Fruit fly (Drosophila melanogaster): ENCODE measurements around the gene CheA75a.

- no peak for TF ChIP-seq Myc (optimal IDR thresholded peaks at IDR 0.05)
- no peak for TF ChIP-seq h (optimal IDR thresholded peaks at IDR 0.05)
- TF ChIP-seq insv (optimal IDR thresholded peaks at IDR 0.05) = no peak
- no peak for TF ChIP-seq psq (optimal IDR thresholded peaks at IDR 0.05)
Observed at dm6 chr3L:18245709-18246080, 6.2 kb upstream of the CheA75a start.

All from Kc167 (cell line).